Fruit fly (Drosophila melanogaster) whole organism, adult: Measurements from ENCODE around the gene cv.

Experiments used
- CG11617 ChIP-seq: fragments of 200-800 bp; sonication (Bioruptor generic); optimal IDR thresholded peaks from 2 replicates; lab custom pipeline; 2017; ENCODE audit warnings: mild to moderate bottlenecking, missing biosample characterization, missing genetic modification reagents, missing genetic modification characterization
- CG12768 ChIP-seq: fragments of 200-800 bp; sonication (Bioruptor generic); optimal IDR thresholded peaks from 2 replicates; lab custom pipeline; 2017; ENCODE audit warnings: missing biosample characterization, missing genetic modification characterization, mild to moderate bottlenecking, moderate library complexity, missing genetic modification reagents
- CG14711 ChIP-seq: fragments of 200-800 bp; sonication (Bioruptor generic); optimal IDR thresholded peaks from 2 replicates; lab custom pipeline; 2018; ENCODE audit warnings: missing biosample characterization, mild to moderate bottlenecking, missing genetic modification characterization, moderate library complexity
- CG1620 ChIP-seq: fragments of 200-800 bp; sonication (Bioruptor generic); optimal IDR thresholded peaks from 2 replicates; lab custom pipeline; 2016; ENCODE audit warnings: missing biosample characterization, missing genetic modification characterization
- CG33017 ChIP-seq: fragments of 200-800 bp; sonication (Bioruptor generic); optimal IDR thresholded peaks from 2 replicates; lab custom pipeline; 2018; ENCODE audit warnings: missing biosample characterization, mild to moderate bottlenecking, missing genetic modification characterization, moderate library complexity
- CG5204 ChIP-seq: fragments of 200-800 bp; sonication (Bioruptor generic); optimal IDR thresholded peaks from 2 replicates; lab custom pipeline; 2016; ENCODE audit warnings: missing biosample characterization, missing genetic modification characterization
- CG7045 ChIP-seq: fragments of 200-800 bp; sonication (Bioruptor generic); optimal IDR thresholded peaks from 2 replicates; lab custom pipeline; 2017; ENCODE audit warnings: missing biosample characterization, mild to moderate bottlenecking, missing genetic modification characterization
- CG7101 ChIP-seq: fragments of 200-800 bp; sonication (Bioruptor generic); optimal IDR thresholded peaks from 2 replicates; lab custom pipeline; 2018; ENCODE audit warnings: missing biosample characterization, mild to moderate bottlenecking, missing genetic modification characterization, moderate library complexity
- Clk ChIP-seq: fragments of 200-800 bp; sonication (Bioruptor generic); optimal IDR thresholded peaks from 2 replicates; lab custom pipeline; 2017; ENCODE audit warnings: missing biosample characterization, missing genetic modification characterization
- Crg-1 ChIP-seq: fragments of 200-800 bp; sonication (Bioruptor generic); optimal IDR thresholded peaks from 2 replicates; lab custom pipeline; 2016; ENCODE audit warnings: missing biosample characterization, missing genetic modification characterization
- Hr96 ChIP-seq: fragments of 200-800 bp; sonication (Bioruptor generic); optimal IDR thresholded peaks from 2 replicates; lab custom pipeline; 2016; ENCODE audit warnings: missing biosample characterization, missing genetic modification characterization
- Mnt ChIP-seq: fragments of 200-800 bp; sonication (Bioruptor generic); optimal IDR thresholded peaks from 2 replicates; lab custom pipeline; 2016; ENCODE audit warnings: missing biosample characterization, mild to moderate bottlenecking, missing genetic modification characterization
- bab1 ChIP-seq: fragments of 200-800 bp; sonication (Bioruptor generic); optimal IDR thresholded peaks from 3 replicates; lab custom pipeline; 2019; ENCODE audit warnings: missing biosample characterization, mild to moderate bottlenecking, missing genetic modification characterization, moderate library complexity
- cic ChIP-seq: fragments of 200-800 bp; sonication (Bioruptor generic); optimal IDR thresholded peaks from 2 replicates; lab custom pipeline; 2017; ENCODE audit warnings: missing biosample characterization, mild to moderate bottlenecking, missing genetic modification characterization, moderate library complexity
- cnc ChIP-seq, 2 experiments: fragments of >200 bp; optimal IDR thresholded peaks; 2 replicates each; lab custom pipeline; 2017
- kay ChIP-seq: fragments of 200-800 bp; sonication (Bioruptor generic); peaks from one replicate; lab custom pipeline; 2016; ENCODE audit warnings: missing biosample characterization, missing genetic modification characterization, borderline replicate concordance
- ovo ChIP-seq: fragments of 200-800 bp; sonication (Bioruptor generic); optimal IDR thresholded peaks from 2 replicates; lab custom pipeline; 2016; ENCODE audit warnings: missing biosample characterization, missing genetic modification characterization
- pad ChIP-seq: fragments of 200-800 bp; sonication (Bioruptor generic); optimal IDR thresholded peaks from 3 replicates; lab custom pipeline; 2017; ENCODE audit warnings: missing biosample characterization, missing genetic modification characterization, mild to moderate bottlenecking, moderate library complexity, missing genetic modification reagents
- tj ChIP-seq: fragments of 200-800 bp; sonication (Bioruptor generic); optimal IDR thresholded peaks from 3 replicates; lab custom pipeline; 2017; ENCODE audit warnings: missing biosample characterization, mild to moderate bottlenecking, missing genetic modification characterization, moderate library complexity
- toe ChIP-seq: fragments of 200-800 bp; sonication (Bioruptor generic); optimal IDR thresholded peaks from 2 replicates; lab custom pipeline; 2016; ENCODE audit warnings: missing biosample characterization, missing genetic modification characterization

cv gene

dm6 chrX:5662761-5663160 lies 27.0 kb upstream of the cv start, which contains the start of gene OtopLc:
OtopLc (minus strand) TSS chrX:5662861.
- TF ChIP-seq CG14711 (tag; lab: Kevin White, UChicago) (no peak), CG11617 (GFP tag; lab: Kevin White, UChicago) (no peak), Clk (GFP tag; lab: Kevin White, UChicago) (no peak), CG7045 (GFP tag; lab: Kevin White, UChicago) (no peak), kay (GFP tag; lab: Kevin White, UChicago) (no peak), CG1620 (GFP tag; lab: Kevin White, UChicago) (no peak), CG33017 (tag; lab: Kevin White, UChicago) (no peak), bab1 (no peak)

dm6 chrX:5664222-5664621 lies 25.6 kb upstream of the cv start:
- TF ChIP-seq CG5204 (GFP tag; lab: Kevin White, UChicago), result no peak
- TF ChIP-seq Mnt (GFP tag; lab: Kevin White, UChicago), result peak; percentile 33
- no peak for TF ChIP-seq bab1
- peak; percentile 4 for TF ChIP-seq pad (GFP tag; lab: Kevin White, UChicago)

- peak; percentile 27 for TF ChIP-seq pad (GFP tag; lab: Kevin White, UChicago)
- TF ChIP-seq CG14711 (tag; lab: Kevin White, UChicago), result peak; percentile 15
- TF ChIP-seq cic, result peak; percentile 34
- TF ChIP-seq CG7045 (GFP tag; lab: Kevin White, UChicago), result no peak
- TF ChIP-seq CG5204 (GFP tag; lab: Kevin White, UChicago), result no peak
- peak; percentile 59 for TF ChIP-seq Crg-1
- peak; percentile 68 for TF ChIP-seq Mnt (GFP tag; lab: Kevin White, UChicago)
- peak; percentile 62 for TF ChIP-seq tj (GFP tag; lab: Kevin White, UChicago)
- TF ChIP-seq CG1620 (GFP tag; lab: Kevin White, UChicago), result peak; percentile 44
- TF ChIP-seq toe (GFP tag; lab: Kevin White, UChicago), result peak; percentile 7
- no peak for TF ChIP-seq ovo (GFP tag; lab: Kevin White, UChicago)
- TF ChIP-seq bab1, result peak; percentile 65
- TF ChIP-seq CG7101 (tag; lab: Kevin White, UChicago), result peak; percentile 2
- no peak for TF ChIP-seq Clk (GFP tag; lab: Kevin White, UChicago)
Measured at dm6 chrX:5665902-5666301, 23.9 kb upstream of the cv start, which contains the start of the genes Sirt4 and CG4119. Sirt4 (minus strand) TSS chrX:5665940. CG4119 (plus strand) TSS chrX:5666052.

- TF ChIP-seq CG33017 (tag; lab: Kevin White, UChicago), result no peak
- TF ChIP-seq Hr96 (GFP tag; lab: Kevin White, UChicago), result no peak
- TF ChIP-seq Clk (GFP tag; lab: Kevin White, UChicago), result no peak
- peak; percentile 62 for TF ChIP-seq CG12768 (GFP tag; lab: Kevin White, UChicago)
- no peak for TF ChIP-seq CG14711 (tag; lab: Kevin White, UChicago)
- TF ChIP-seq CG11617 (GFP tag; lab: Kevin White, UChicago), result no peak
- peak; percentile 63 for TF ChIP-seq toe (GFP tag; lab: Kevin White, UChicago)
- TF ChIP-seq CG7101 (tag; lab: Kevin White, UChicago), result peak; percentile 13
- TF ChIP-seq Mnt (GFP tag; lab: Kevin White, UChicago), result peak; percentile 72
- TF ChIP-seq cnc (optimal IDR thresholded peaks at IDR 0.05; lab: Kevin White, UChicago), result no peak
- TF ChIP-seq bab1, result peak; percentile 16
- peak; percentile 23 for TF ChIP-seq ovo (GFP tag; lab: Kevin White, UChicago)
- TF ChIP-seq cic, result no peak
- TF ChIP-seq CG1620 (GFP tag; lab: Kevin White, UChicago), result peak; percentile 60
- peak; percentile 1 for TF ChIP-seq Crg-1
- TF ChIP-seq tj (GFP tag; lab: Kevin White, UChicago), result no peak
- no peak for TF ChIP-seq CG7045 (GFP tag; lab: Kevin White, UChicago)
- no peak for TF ChIP-seq kay (GFP tag; lab: Kevin White, UChicago)
- no peak for TF ChIP-seq pad (GFP tag; lab: Kevin White, UChicago)
- no peak for TF ChIP-seq CG5204 (GFP tag; lab: Kevin White, UChicago)
Measured at dm6 chrX:5671537-5672029, 18.2 kb upstream of the cv start, which contains the start of gene Rab18. Rab18 (minus strand) TSS chrX:5671812.

dm6 chrX:5672243-5673051 lies 17.4 kb upstream of the cv start, which contains the start of gene RpL35:
RpL35 (plus strand) TSS chrX:5672401.
- no peak for TF ChIP-seq CG33017 (tag; lab: Kevin White, UChicago)
- no peak for TF ChIP-seq kay (GFP tag; lab: Kevin White, UChicago)
- peak; percentile 49 for TF ChIP-seq CG1620 (GFP tag; lab: Kevin White, UChicago)
- peak; percentile 96 for TF ChIP-seq Mnt (GFP tag; lab: Kevin White, UChicago)
- peak; percentile 83 for TF ChIP-seq Hr96 (GFP tag; lab: Kevin White, UChicago)
- no peak for TF ChIP-seq cic
- TF ChIP-seq pad (GFP tag; lab: Kevin White, UChicago), result peak; percentile 55
- peak; percentile 78 for TF ChIP-seq Crg-1
- no peak for TF ChIP-seq CG5204 (GFP tag; lab: Kevin White, UChicago)
- TF ChIP-seq ovo (GFP tag; lab: Kevin White, UChicago), result peak; percentile 45
- peak; percentile 34 for TF ChIP-seq CG12768 (GFP tag; lab: Kevin White, UChicago)
- TF ChIP-seq CG7045 (GFP tag; lab: Kevin White, UChicago), result no peak
- peak; percentile 53 for TF ChIP-seq tj (GFP tag; lab: Kevin White, UChicago)
- TF ChIP-seq bab1, result peak; percentile 84
- no peak for TF ChIP-seq cnc (optimal IDR thresholded peaks at IDR 0.05; lab: Kevin White, UChicago)
- no peak for TF ChIP-seq Clk (GFP tag; lab: Kevin White, UChicago)
- peak; percentile 76 for TF ChIP-seq CG11617 (GFP tag; lab: Kevin White, UChicago)
- peak; percentile 71 for TF ChIP-seq CG7101 (tag; lab: Kevin White, UChicago)
- TF ChIP-seq toe (GFP tag; lab: Kevin White, UChicago), result peak; percentile 21
- peak; percentile 40 for TF ChIP-seq CG14711 (tag; lab: Kevin White, UChicago)
